Fruit fly (Drosophila melanogaster): ENCODE data around the gene CG12268.

Gene CG12268

dm6 chr3R:23942965-23943413 lies 5.2 kb downstream of the CG12268 start, which contains the start of gene Gdh (continued):
- TF ChIP-seq unpg (GFP tag; optimal IDR thresholded peaks at IDR 0.05) (no peak), cas (GFP tag; IDR thresholded peaks at IDR 0.05) (no peak), CG16813 (GFP tag; IDR thresholded peaks at IDR 0.05; ENCODE audit: partially characterized antibody) (no peak), Hr78 (GFP tag; optimal IDR thresholded peaks at IDR 0.05) (no peak), CG15269 (tag; optimal IDR thresholded peaks at IDR 0.05) (peak; percentile 22), pzg (GFP tag; optimal IDR thresholded peaks at IDR 0.05) (peak; percentile 17), CG8765 (GFP tag; IDR thresholded peaks at IDR 0.05) (no peak), CG8388 (GFP tag; optimal IDR thresholded peaks at IDR 0.05) (no peak), Sin3A (optimal IDR thresholded peaks at IDR 0.05) (no peak), CG10654 (GFP tag; optimal IDR thresholded peaks at IDR 0.05) (no peak), Neu2 (GFP tag; optimal IDR thresholded peaks at IDR 0.05; ENCODE audit: borderline replicate concordance) (no peak), fd102C (GFP tag; optimal IDR thresholded peaks at IDR 0.05) (no peak), aop (GFP tag; IDR thresholded peaks at IDR 0.05) (no peak), zen (tag; optimal IDR thresholded peaks at IDR 0.05) (no peak), CG4404 (GFP tag; IDR thresholded peaks at IDR 0.05) (no peak; the same call in 1 of the 2 replicates), ab (GFP tag; optimal IDR thresholded peaks at IDR 0.05) (no peak), onecut (GFP tag; IDR thresholded peaks at IDR 0.05) (peak; percentile 43), CG12071 (GFP tag; optimal IDR thresholded peaks at IDR 0.05) (peak; percentile 47), bsh (GFP tag; optimal IDR thresholded peaks at IDR 0.05) (peak in 1 of 2 experiments; percentile 30), CG7963 (GFP tag; IDR thresholded peaks at IDR 0.05; ENCODE audit: partially characterized antibody) (no peak), CG18599 (GFP tag; optimal IDR thresholded peaks at IDR 0.05) (peak; percentile 55), CG6654 (GFP tag; optimal IDR thresholded peaks at IDR 0.05) (no peak), CG7372 (GFP tag; IDR thresholded peaks at IDR 0.05) (no peak), Doc3 (GFP tag; IDR thresholded peaks at IDR 0.05; ENCODE audit: partially characterized antibody) (no peak), bowl (GFP tag; IDR thresholded peaks at IDR 0.05) (no peak)

- TF ChIP-seq caup (GFP tag; optimal IDR thresholded peaks at IDR 0.05; ENCODE audit: severe bottlenecking) = no peak
- TF ChIP-seq eve (GFP tag; optimal IDR thresholded peaks at IDR 0.05) = no peak
- no peak for TF ChIP-seq CG8089 (GFP tag; optimal IDR thresholded peaks at IDR 0.05)
- TF ChIP-seq CG6854 (GFP tag; optimal IDR thresholded peaks at IDR 0.05) = no peak
- TF ChIP-seq CG1529 (GFP tag; optimal IDR thresholded peaks at IDR 0.05) = no peak
- TF ChIP-seq pb (GFP tag; optimal IDR thresholded peaks at IDR 0.05) = peak; percentile 61
- TF ChIP-seq Neu2 (GFP tag; optimal IDR thresholded peaks at IDR 0.05; ENCODE audit: borderline replicate concordance) = no peak
- no peak for TF ChIP-seq ttk (GFP tag; IDR thresholded peaks at IDR 0.05)
- no peak for TF ChIP-seq CG1647 (GFP tag; optimal IDR thresholded peaks at IDR 0.05)
- TF ChIP-seq Dll (GFP tag; IDR thresholded peaks at IDR 0.05; ENCODE audit: partially characterized antibody) = no peak
- TF ChIP-seq Scr (GFP tag; IDR thresholded peaks at IDR 0.05; ENCODE audit: partially characterized antibody) = no peak
- no peak for TF ChIP-seq fd3F (GFP tag; optimal IDR thresholded peaks at IDR 0.05)
- no peak for TF ChIP-seq sima (GFP tag; optimal IDR thresholded peaks at IDR 0.05)
- no peak for TF ChIP-seq D19A (tag; optimal IDR thresholded peaks at IDR 0.05)
- no peak for TF ChIP-seq CG18619 (GFP tag; optimal IDR thresholded peaks at IDR 0.05)
- TF ChIP-seq ro (GFP tag; IDR thresholded peaks at IDR 0.05) = no peak
- no peak for TF ChIP-seq Doc3 (GFP tag; IDR thresholded peaks at IDR 0.05; ENCODE audit: partially characterized antibody)
- no peak for TF ChIP-seq sug (tag; optimal IDR thresholded peaks at IDR 0.05)
- TF ChIP-seq gro (GFP tag; optimal IDR thresholded peaks at IDR 0.05) = no peak
- TF ChIP-seq Optix (GFP tag; IDR thresholded peaks at IDR 0.05) = no peak
- no peak for TF ChIP-seq CG4360 (GFP tag; IDR thresholded peaks at IDR 0.05)
- no peak for TF ChIP-seq abd-A (tag; optimal IDR thresholded peaks at IDR 0.05)
- TF ChIP-seq CG8478 (optimal IDR thresholded peaks at IDR 0.05) = peak; percentile 13
- TF ChIP-seq CG4282 (GFP tag; optimal IDR thresholded peaks at IDR 0.05) = no peak
- TF ChIP-seq cad (GFP tag; optimal IDR thresholded peaks at IDR 0.05) = no peak
- TF ChIP-seq zf30C (GFP tag; optimal IDR thresholded peaks at IDR 0.05) = no peak
- TF ChIP-seq Rx (GFP tag; IDR thresholded peaks at IDR 0.05) = no peak
- TF ChIP-seq chn (GFP tag; optimal IDR thresholded peaks at IDR 0.05) = no peak
- TF ChIP-seq CG2712 (tag; optimal IDR thresholded peaks at IDR 0.05) = no peak
These were observed 5.7 kb downstream of the CG12268 start for dm6 chr3R:23942550-23942949.

All from whole organism, embryonic.